Fruit fly (Drosophila melanogaster): ENCODE data around the gene CG43072.
A peak's percentile ranks its signal among the peaks of the same experiment; 100 is the strongest.

CG43072 gene

DNA sequence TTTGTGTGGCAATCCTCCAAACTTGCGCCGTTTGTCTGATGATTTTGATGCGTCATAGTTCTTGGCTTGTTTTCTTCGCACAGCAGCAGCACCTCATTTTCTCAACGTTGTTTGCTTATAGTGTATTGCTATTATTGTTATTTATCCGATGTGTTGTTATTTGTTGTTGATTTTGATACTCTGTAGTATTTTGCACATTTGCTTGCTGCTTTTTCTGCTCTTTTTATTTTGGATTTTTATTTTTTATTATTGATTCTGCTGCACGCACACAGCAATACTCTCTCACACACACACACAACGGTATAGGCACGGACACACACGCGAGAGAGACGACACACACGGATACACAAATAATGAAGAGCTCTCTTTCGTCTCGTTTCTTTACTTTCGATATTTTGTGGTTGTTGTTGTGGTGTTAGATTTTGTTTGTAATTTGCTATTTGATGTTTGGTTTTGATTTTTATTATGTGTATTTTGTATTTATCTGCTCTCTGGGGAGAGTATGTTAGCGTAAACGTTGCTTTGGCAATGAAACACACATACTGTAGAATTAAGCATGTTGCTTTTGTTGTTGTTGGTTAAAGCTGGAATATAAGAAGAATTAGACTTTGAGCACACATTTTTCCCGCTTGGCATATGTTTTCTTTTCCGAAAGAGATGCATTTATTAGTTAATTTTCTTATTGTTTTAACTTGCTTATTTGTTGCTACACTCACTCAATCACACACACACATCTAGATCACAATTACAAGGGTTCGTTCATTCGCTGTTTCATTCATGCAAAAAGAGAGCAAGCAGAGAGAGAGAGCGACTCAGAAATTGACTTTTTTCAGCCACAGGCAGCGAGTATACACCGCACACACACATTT lies 40.5 kb upstream of the CG43072 start:
- peak; percentile 31 for TF ChIP-seq psq (GFP tag; optimal IDR thresholded peaks at IDR 0.05)
- TF ChIP-seq Vsx2 (GFP tag; optimal IDR thresholded peaks at IDR 0.05; ENCODE audit: partially characterized antibody) = no peak
- TF ChIP-seq Mio (GFP tag; optimal IDR thresholded peaks at IDR 0.05) = no peak
- no peak for TF ChIP-seq pan (optimal IDR thresholded peaks at IDR 0.05)
- TF ChIP-seq sv (GFP tag; optimal IDR thresholded peaks at IDR 0.05) = no peak
- no peak for TF ChIP-seq Hr78 (GFP tag; optimal IDR thresholded peaks at IDR 0.05)
- no peak for TF ChIP-seq foxo (GFP tag; optimal IDR thresholded peaks at IDR 0.05)
- no peak for TF ChIP-seq ey (GFP tag; optimal IDR thresholded peaks at IDR 0.05)
- no peak for TF ChIP-seq brk (GFP tag; optimal IDR thresholded peaks at IDR 0.05)
- peak; percentile 15 for TF ChIP-seq CG32264 (GFP tag; optimal IDR thresholded peaks at IDR 0.05)
- TF ChIP-seq Dif (GFP tag; optimal IDR thresholded peaks at IDR 0.05; ENCODE audit: partially characterized antibody) = peak; percentile 89
- no peak for TF ChIP-seq tai (GFP tag; optimal IDR thresholded peaks at IDR 0.05)
- no peak for TF ChIP-seq Jra (GFP tag; optimal IDR thresholded peaks at IDR 0.05)
- no peak for TF ChIP-seq N (GFP tag; optimal IDR thresholded peaks at IDR 0.05)
- TF ChIP-seq Rel (GFP tag; optimal IDR thresholded peaks at IDR 0.05) = no peak
- TF ChIP-seq Rel (tag; optimal IDR thresholded peaks at IDR 0.05) = peak; percentile 27
- no peak for TF ChIP-seq Hr83 (GFP tag; optimal IDR thresholded peaks at IDR 0.05; ENCODE audit: poor library complexity, severe bottlenecking)
- TF ChIP-seq CG9705 (GFP tag; optimal IDR thresholded peaks at IDR 0.05) = no peak
- no peak for TF ChIP-seq Hnf4 (GFP tag; optimal IDR thresholded peaks at IDR 0.05)
- TF ChIP-seq dl (GFP tag; optimal IDR thresholded peaks at IDR 0.05; ENCODE audit: insufficient read depth in 1 of 2, partially characterized antibody in 2 of 2) = peak; percentile 39 to 84
- no peak for TF ChIP-seq Abd-B (GFP tag; optimal IDR thresholded peaks at IDR 0.05)
- no peak for TF ChIP-seq CrebA (GFP tag; optimal IDR thresholded peaks at IDR 0.05; ENCODE audit: borderline replicate concordance)
- TF ChIP-seq rgr (GFP tag; optimal IDR thresholded peaks at IDR 0.05) = no peak
- no peak for TF ChIP-seq lola (GFP tag; optimal IDR thresholded peaks at IDR 0.05)
- peak; percentile 13 for TF ChIP-seq jim (GFP tag; optimal IDR thresholded peaks at IDR 0.05)
- TF ChIP-seq OdsH (GFP tag; optimal IDR thresholded peaks at IDR 0.05) = peak; percentile 23
- no peak for TF ChIP-seq Myc (optimal IDR thresholded peaks at IDR 0.05)
- TF ChIP-seq dmrt93B (GFP tag; optimal IDR thresholded peaks at IDR 0.05) = no peak
- TF ChIP-seq br (GFP tag; optimal IDR thresholded peaks at IDR 0.05) = no peak
- no peak for TF ChIP-seq Dfd (GFP tag; optimal IDR thresholded peaks at IDR 0.05)
- TF ChIP-seq fru (GFP tag; optimal IDR thresholded peaks at IDR 0.05) = no peak
- peak; percentile 4 for TF ChIP-seq h (GFP tag; optimal IDR thresholded peaks at IDR 0.05)
- peak; percentile 37 for TF ChIP-seq sage (GFP tag; optimal IDR thresholded peaks at IDR 0.05)
- no peak for TF ChIP-seq dsf (GFP tag; optimal IDR thresholded peaks at IDR 0.05; ENCODE audit: borderline replicate concordance)
- no peak for TF ChIP-seq usp (GFP tag; optimal IDR thresholded peaks at IDR 0.05)
- TF ChIP-seq woc (GFP tag; optimal IDR thresholded peaks at IDR 0.05) = no peak
- TF ChIP-seq Sp1 (GFP tag; optimal IDR thresholded peaks at IDR 0.05) = peak; percentile 44
- no peak for TF ChIP-seq HLH106 (tag; optimal IDR thresholded peaks at IDR 0.05)
- TF ChIP-seq GATAd (GFP tag; optimal IDR thresholded peaks at IDR 0.05) = no peak

dm6 chr3L:21026025-21026916 lies 39.4 kb upstream of the CG43072 start:
- TF ChIP-seq Rel (GFP tag; optimal IDR thresholded peaks at IDR 0.05) = no peak
- peak; percentile 47 for TF ChIP-seq Rel (tag; optimal IDR thresholded peaks at IDR 0.05)
- TF ChIP-seq jim (GFP tag; optimal IDR thresholded peaks at IDR 0.05) = peak; percentile 55
- peak; percentile 98 for TF ChIP-seq Dif (GFP tag; optimal IDR thresholded peaks at IDR 0.05; ENCODE audit: partially characterized antibody)
- TF ChIP-seq Vsx2 (GFP tag; optimal IDR thresholded peaks at IDR 0.05; ENCODE audit: partially characterized antibody) = no peak
- TF ChIP-seq Mio (GFP tag; optimal IDR thresholded peaks at IDR 0.05) = no peak
- TF ChIP-seq OdsH (GFP tag; optimal IDR thresholded peaks at IDR 0.05) = peak; percentile 25
- TF ChIP-seq dsf (GFP tag; optimal IDR thresholded peaks at IDR 0.05; ENCODE audit: borderline replicate concordance) = no peak
- TF ChIP-seq dl (GFP tag; optimal IDR thresholded peaks at IDR 0.05; ENCODE audit: insufficient read depth in 1 of 2, partially characterized antibody in 2 of 2) = peak; percentile 94 to 98
- TF ChIP-seq psq (GFP tag; optimal IDR thresholded peaks at IDR 0.05) = peak; percentile 87
- TF ChIP-seq N (GFP tag; optimal IDR thresholded peaks at IDR 0.05) = peak; percentile 71
- TF ChIP-seq foxo (GFP tag; optimal IDR thresholded peaks at IDR 0.05) = peak in 1 of 2 experiments; percentile 41
- TF ChIP-seq Hr83 (GFP tag; optimal IDR thresholded peaks at IDR 0.05; ENCODE audit: poor library complexity, severe bottlenecking) = peak; percentile 88
- TF ChIP-seq brk (GFP tag; optimal IDR thresholded peaks at IDR 0.05) = peak; percentile 36

All from whole organism, wandering third instar larva.